Worm (Caenorhabditis elegans) whole organism, late embryonic: ENCODE data around the gene tctn-1.

Source experiments
- ceh-9 ChIP-seq: sonication (generic microtip); optimal IDR thresholded peaks from 2 replicates; lab custom pipeline; 2016; ENCODE audit warnings: mild to moderate bottlenecking, missing genetic modification characterization, inconsistent platforms, missing compliant biosample characterization
- elt-2 ChIP-seq: sonication (generic microtip); optimal IDR thresholded peaks from 2 replicates; lab custom pipeline; 2016; ENCODE audit warnings: missing genetic modification reagents, missing genetic modification characterization, missing compliant biosample characterization
- fkh-10 ChIP-seq: fragments of 150-350 bp; optimal IDR thresholded peaks from 2 replicates; lab custom pipeline; 2014; ENCODE audit warnings: missing biosample characterization, missing genetic modification reagents, missing genetic modification characterization
- fkh-6 ChIP-seq: sonication (generic microtip); optimal IDR thresholded peaks from 2 replicates; lab custom pipeline; 2016; ENCODE audit warnings: missing genetic modification characterization, missing compliant biosample characterization
- nfya-1 ChIP-seq: sonication (generic microtip); optimal IDR thresholded peaks from 2 replicates; lab custom pipeline; 2017; ENCODE audit warnings: missing genetic modification characterization, mild to moderate bottlenecking, missing compliant biosample characterization, antibody characterized with exemption, moderate library complexity

ce11 chrIV:4747553-4747952 lies at the start of gene tctn-1:
- TF ChIP-seq fkh-10 = no peak
- TF ChIP-seq nfya-1 (tag; lab: Kevin White, UChicago) = no peak
- no peak for TF ChIP-seq fkh-6 (tag; lab: Kevin White, UChicago)
- TF ChIP-seq elt-2 = no peak
- TF ChIP-seq ceh-9 (tag; lab: Kevin White, UChicago) = no peak
